Worm (Caenorhabditis elegans) whole organism, early embryonic: ENCODE data around the gene piki-1.

Experiments
- B0310.2 ChIP-seq: sonication (generic microtip); optimal IDR thresholded peaks from 2 replicates; lab custom pipeline; 2016; ENCODE audit warnings: mild to moderate bottlenecking, missing genetic modification characterization, missing compliant biosample characterization
- F13C5.2 ChIP-seq: sonication (generic microtip); optimal IDR thresholded peaks from 2 replicates; lab custom pipeline; 2017; ENCODE audit warnings: mild to moderate bottlenecking, missing genetic modification characterization, inconsistent platforms, missing compliant biosample characterization
- aly-1 ChIP-seq: sonication (generic microtip); optimal IDR thresholded peaks from 2 replicates; lab custom pipeline; 2016; ENCODE audit warnings: missing genetic modification characterization, missing compliant biosample characterization
- ama-1 ChIP-seq: fragments of 150-350 bp; optimal IDR thresholded peaks from 2 replicates; lab custom pipeline; 2014
- ceh-13 ChIP-seq: fragments of 200-800 bp; sonication (Bioruptor generic); optimal IDR thresholded peaks from 2 replicates; lab custom pipeline; 2018; ENCODE audit warnings: mild to moderate bottlenecking, missing genetic modification characterization, missing compliant biosample characterization
- ceh-36 ChIP-seq: sonication (generic microtip); optimal IDR thresholded peaks from 2 replicates; lab custom pipeline; 2016; ENCODE audit warnings: missing genetic modification characterization, inconsistent platforms, missing compliant biosample characterization
- ets-7 ChIP-seq: sonication (generic microtip); optimal IDR thresholded peaks from 2 replicates; lab custom pipeline; 2016; ENCODE audit warnings: missing genotype, missing genetic modification characterization, missing compliant biosample characterization
- flt-1 ChIP-seq: fragments of 200-800 bp; sonication (Bioruptor generic); IDR thresholded peaks from 2 replicates; pipeline ENCODE4 v1.3.6; 2022; ENCODE audit warnings: missing genetic modification characterization, missing compliant biosample characterization
- hmbx-1 ChIP-seq: sonication (generic microtip); optimal IDR thresholded peaks from 2 replicates; lab custom pipeline; 2016; ENCODE audit warnings: mild to moderate bottlenecking, missing genetic modification characterization, missing compliant biosample characterization
- hmg-4 ChIP-seq: fragments of 200-800 bp; sonication (Bioruptor generic); optimal IDR thresholded peaks from 2 replicates; lab custom pipeline; 2018; ENCODE audit warnings: mild to moderate bottlenecking, missing genetic modification characterization, missing compliant biosample characterization
- hnd-1 ChIP-seq: sonication (generic microtip); optimal IDR thresholded peaks from 2 replicates; lab custom pipeline; 2016; ENCODE audit warnings: missing genetic modification characterization, missing compliant biosample characterization
- pes-1 ChIP-seq: fragments of 200-800 bp; sonication (Bioruptor generic); IDR thresholded peaks from 2 replicates; pipeline ENCODE4 v1.3.6; 2022; ENCODE audit warnings: missing genetic modification reagents, missing genetic modification characterization, missing compliant biosample characterization
- scrt-1 ChIP-seq: fragments of 200-800 bp; sonication (Bioruptor generic); IDR thresholded peaks from 2 replicates; pipeline ENCODE4 v1.3.6; 2022; ENCODE audit warnings: missing genetic modification characterization, missing compliant biosample characterization
- sea-1 ChIP-seq: fragments of 200-800 bp; sonication (Bioruptor generic); conservative IDR thresholded peaks from 2 replicates; pipeline ENCODE4 v1.3.6; 2022; ENCODE audit warnings: missing genetic modification characterization, missing compliant biosample characterization
- tbx-11 ChIP-seq: fragments of 200-800 bp; sonication (Bioruptor generic); IDR thresholded peaks from 2 replicates; pipeline ENCODE4 v1.3.6; 2022; ENCODE audit warnings: missing genetic modification characterization, missing compliant biosample characterization
- tbx-37 ChIP-seq: fragments of 200-800 bp; sonication (Bioruptor generic); conservative IDR thresholded peaks from 2 replicates; pipeline ENCODE4 v1.3.6; 2022; ENCODE audit warnings: missing genetic modification reagents, missing genetic modification characterization, missing compliant biosample characterization
- tra-4 ChIP-seq: sonication (generic microtip); optimal IDR thresholded peaks from 2 replicates; lab custom pipeline; 2017; ENCODE audit warnings: missing genetic modification characterization, missing compliant biosample characterization

The piki-1 gene

DNA sequence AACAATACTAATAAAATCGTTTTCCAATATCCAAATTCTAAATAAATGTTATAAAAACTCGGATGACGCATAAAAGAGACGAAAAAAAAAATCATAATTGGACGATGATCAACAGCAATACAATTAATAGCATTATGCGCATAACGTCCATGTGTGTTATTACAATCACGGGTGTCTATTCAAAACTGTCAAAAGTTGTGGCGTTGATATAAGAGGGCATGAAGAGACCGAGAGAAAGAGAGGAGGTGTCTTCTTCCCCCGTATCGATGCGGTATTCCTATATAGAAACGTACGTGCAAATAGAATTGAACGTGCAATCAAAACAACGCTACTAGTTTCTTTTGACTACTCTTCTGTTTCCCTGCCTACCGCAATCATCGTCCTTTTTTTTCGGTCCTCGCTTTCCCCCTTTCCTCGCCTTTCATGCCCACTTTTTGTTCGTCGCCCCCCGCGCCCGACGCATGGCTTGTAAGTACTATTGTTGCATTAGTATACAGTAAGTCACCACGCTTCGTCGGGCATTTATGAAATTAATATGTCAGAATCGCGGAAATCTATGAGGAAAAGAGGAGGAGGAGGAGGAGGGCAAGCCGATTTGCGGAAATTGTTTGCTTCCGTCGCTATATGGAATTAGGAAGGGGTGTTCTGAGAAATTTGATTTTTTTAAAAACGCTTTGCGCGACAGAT lies 24.2 kb downstream of the piki-1 start:
- no peak for TF ChIP-seq tra-4
- no peak for TF ChIP-seq aly-1 (tag; lab: Kevin White, UChicago)
- TF ChIP-seq hnd-1 (tag; lab: Kevin White, UChicago) = no peak
- TF ChIP-seq scrt-1 = no peak
- no peak for TF ChIP-seq hmg-4 (GFP tag; lab: Kevin White, UChicago)
- TF ChIP-seq ets-7 = no peak
- no peak for TF ChIP-seq sea-1 (GFP tag; lab: Robert Waterston, UW)
- TF ChIP-seq tbx-11 (GFP tag; lab: Robert Waterston, UW) = no peak
- TF ChIP-seq ceh-13 (GFP tag; lab: Kevin White, UChicago) = no peak
- TF ChIP-seq pes-1 (GFP tag; lab: Robert Waterston, UW) = no peak
- TF ChIP-seq tbx-37 (GFP tag; lab: Robert Waterston, UW) = no peak
- TF ChIP-seq ceh-36 (tag; lab: Kevin White, UChicago) = no peak
- TF ChIP-seq ama-1 = no peak
- TF ChIP-seq flt-1 (GFP tag; lab: Robert Waterston, UW) = no peak
- no peak for TF ChIP-seq B0310.2 (tag; lab: Kevin White, UChicago)
- no peak for TF ChIP-seq hmbx-1 (tag; lab: Kevin White, UChicago)
- TF ChIP-seq F13C5.2 = no peak

DNA sequence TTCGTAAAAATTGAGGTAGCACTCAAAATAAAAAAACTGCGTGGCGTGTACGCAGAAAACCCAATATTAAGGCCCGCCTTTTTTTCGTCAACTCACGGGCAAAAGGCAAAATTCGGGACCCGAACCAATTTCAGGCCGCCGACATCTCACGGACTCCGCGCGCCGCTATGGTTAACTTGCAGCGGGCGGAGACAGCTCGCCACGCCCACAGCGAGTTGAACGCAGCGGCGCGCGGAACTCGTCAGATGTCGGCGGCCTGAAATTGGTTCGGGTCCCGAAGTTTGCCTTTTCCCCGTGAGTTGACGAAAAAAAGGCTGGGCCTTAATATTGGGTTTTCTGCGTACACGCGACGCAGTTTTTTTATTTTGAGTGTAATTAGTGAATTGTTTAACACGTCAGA lies 25.1 kb downstream of the piki-1 start:
- TF ChIP-seq pes-1 (GFP tag; lab: Robert Waterston, UW) (0 out of 2 replicates have a peak, but pooled peaks have one; percentile 32), ama-1 (no peak)

- no peak for TF ChIP-seq tbx-37 (GFP tag; lab: Robert Waterston, UW)
- no peak for TF ChIP-seq ceh-36 (tag; lab: Kevin White, UChicago)
- TF ChIP-seq hmbx-1 (tag; lab: Kevin White, UChicago) = no peak
- no peak for TF ChIP-seq aly-1 (tag; lab: Kevin White, UChicago)
- no peak for TF ChIP-seq ama-1
- no peak for TF ChIP-seq ets-7
- no peak for TF ChIP-seq sea-1 (GFP tag; lab: Robert Waterston, UW)
Measured at ce11 chrX:15215272-15215671, 30.9 kb downstream of the piki-1 start.

DNA sequence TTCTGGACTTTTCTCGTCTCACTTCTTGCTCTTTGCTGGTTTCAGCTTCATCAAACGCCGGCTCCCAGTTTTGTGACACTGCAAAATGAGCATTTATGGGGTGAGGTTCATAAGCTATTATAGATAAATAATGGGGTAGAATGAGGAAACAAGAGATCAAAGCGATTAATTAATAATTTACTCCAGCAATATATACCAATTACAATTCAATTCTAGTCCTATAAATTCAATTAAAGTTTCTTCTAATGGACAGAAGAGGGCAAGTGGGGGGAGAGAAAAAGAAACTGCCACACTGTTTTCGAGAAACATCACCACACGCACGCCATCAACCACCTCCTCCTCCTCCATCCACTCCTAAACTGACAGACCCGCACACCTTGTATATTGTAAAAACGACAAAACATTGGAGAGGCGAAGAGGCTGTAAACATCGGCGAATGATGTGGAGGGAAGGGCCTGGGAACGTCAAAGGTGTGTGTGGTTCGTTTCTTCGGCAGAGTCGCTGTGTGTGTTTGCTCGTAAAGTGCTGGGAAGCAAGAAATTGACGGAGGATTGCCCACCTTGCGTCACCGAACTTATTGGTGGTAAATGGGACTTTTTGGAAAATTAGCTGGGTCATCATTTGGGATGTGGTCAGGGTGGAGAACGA lies 32.9 kb downstream of the piki-1 start, which contains the start of the genes H03A11.13 and famk-1:
Gene H03A11.13, minus strand, starts transcription at position 51 of the 648 bp plus-strand sequence.
Gene famk-1, minus strand, starts transcription at position 78 of the 648 bp plus-strand sequence.
- no peak for TF ChIP-seq ceh-36 (tag; lab: Kevin White, UChicago)
- no peak for TF ChIP-seq hmg-4 (GFP tag; lab: Kevin White, UChicago)
- no peak for TF ChIP-seq tbx-37 (GFP tag; lab: Robert Waterston, UW)
- TF ChIP-seq flt-1 (GFP tag; lab: Robert Waterston, UW) = no peak
- TF ChIP-seq hnd-1 (tag; lab: Kevin White, UChicago) = no peak
- no peak for TF ChIP-seq aly-1 (tag; lab: Kevin White, UChicago)
- no peak for TF ChIP-seq hmbx-1 (tag; lab: Kevin White, UChicago)
- no peak for TF ChIP-seq ets-7
- TF ChIP-seq scrt-1 = no peak
- no peak for TF ChIP-seq tra-4
- TF ChIP-seq B0310.2 (tag; lab: Kevin White, UChicago) = no peak
- no peak for TF ChIP-seq ama-1
- TF ChIP-seq tbx-11 (GFP tag; lab: Robert Waterston, UW) = no peak
- no peak for TF ChIP-seq sea-1 (GFP tag; lab: Robert Waterston, UW)
- no peak for TF ChIP-seq pes-1 (GFP tag; lab: Robert Waterston, UW)
- TF ChIP-seq F13C5.2 = no peak
- no peak for TF ChIP-seq ceh-13 (GFP tag; lab: Kevin White, UChicago)

DNA sequence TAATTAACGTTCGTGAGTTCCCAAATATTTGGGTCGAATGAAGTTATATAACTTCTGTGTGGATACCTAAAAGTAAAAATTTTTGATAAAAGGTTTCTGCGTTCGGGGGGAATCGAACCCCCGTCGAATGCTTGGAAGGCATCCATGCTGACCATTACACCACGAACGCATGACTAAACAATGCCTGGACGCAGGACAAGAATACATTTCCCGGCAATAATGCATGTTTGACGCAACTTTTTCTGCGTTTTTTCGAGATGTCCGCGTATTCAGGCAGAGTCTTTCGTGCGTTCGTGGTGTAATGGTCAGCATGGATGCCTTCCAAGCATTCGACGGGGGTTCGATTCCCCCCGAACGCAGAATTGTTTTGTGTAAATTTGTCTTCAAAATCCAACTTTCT lies 45.5 kb downstream of the piki-1 start:
- TF ChIP-seq ama-1 (no peak), flt-1 (GFP tag; lab: Robert Waterston, UW) (peak; percentile 36; the same call in 1 of the 2 replicates), sea-1 (GFP tag; lab: Robert Waterston, UW) (peak; percentile 70; the same call in 1 of the 2 replicates), pes-1 (GFP tag; lab: Robert Waterston, UW) (peak; percentile 70), tbx-37 (GFP tag; lab: Robert Waterston, UW) (0 out of 2 replicates have a peak, but pooled peaks have one; percentile 43), hnd-1 (tag; lab: Kevin White, UChicago) (no peak), scrt-1 (no peak; the same call in 1 of the 2 replicates), tbx-11 (GFP tag; lab: Robert Waterston, UW) (0 out of 2 replicates have a peak, but pooled peaks have one; percentile 55)

ce11 chrX:15200146-15200545 lies 46.1 kb downstream of the piki-1 start:
- TF ChIP-seq tbx-37 (GFP tag; lab: Robert Waterston, UW) (no peak), ets-7 (no peak), ceh-36 (tag; lab: Kevin White, UChicago) (no peak), tbx-11 (GFP tag; lab: Robert Waterston, UW) (no peak), scrt-1 (no peak), pes-1 (GFP tag; lab: Robert Waterston, UW) (no peak), sea-1 (GFP tag; lab: Robert Waterston, UW) (no peak), F13C5.2 (no peak), aly-1 (tag; lab: Kevin White, UChicago) (no peak), tra-4 (no peak), B0310.2 (tag; lab: Kevin White, UChicago) (no peak), ceh-13 (GFP tag; lab: Kevin White, UChicago) (no peak), hmg-4 (GFP tag; lab: Kevin White, UChicago) (no peak), hmbx-1 (tag; lab: Kevin White, UChicago) (no peak), ama-1 (no peak)

DNA sequence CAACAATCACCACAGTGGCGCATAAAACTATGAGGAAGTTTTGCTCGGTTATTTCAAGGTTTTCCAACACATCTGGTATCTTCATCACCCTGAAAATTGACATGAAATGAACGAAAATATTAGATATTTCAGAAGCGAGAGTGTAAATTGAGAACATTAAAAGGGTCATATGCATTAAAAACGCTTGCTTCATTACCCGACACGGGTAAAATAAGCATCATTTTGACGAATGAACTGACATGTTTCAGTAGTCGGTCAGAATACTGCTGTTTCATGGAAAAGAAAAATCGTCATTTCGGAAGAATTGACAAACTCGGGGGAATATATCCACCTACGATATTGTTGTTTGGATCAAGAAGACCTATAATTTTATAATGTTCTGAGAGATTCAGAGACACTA lies 47.1 kb downstream of the piki-1 start, which contains the start of gene snt-7:
Gene snt-7, minus strand, starts transcription at position 101 of the 400 bp plus-strand sequence.
- TF ChIP-seq F13C5.2 = no peak
- TF ChIP-seq aly-1 (tag; lab: Kevin White, UChicago) = no peak
- no peak for TF ChIP-seq ama-1
- no peak for TF ChIP-seq sea-1 (GFP tag; lab: Robert Waterston, UW)
- TF ChIP-seq hmbx-1 (tag; lab: Kevin White, UChicago) = no peak
- TF ChIP-seq tbx-11 (GFP tag; lab: Robert Waterston, UW) = no peak
- no peak for TF ChIP-seq flt-1 (GFP tag; lab: Robert Waterston, UW)
- no peak for TF ChIP-seq tra-4
- no peak for TF ChIP-seq B0310.2 (tag; lab: Kevin White, UChicago)
- TF ChIP-seq hnd-1 (tag; lab: Kevin White, UChicago) = no peak
- no peak for TF ChIP-seq tbx-37 (GFP tag; lab: Robert Waterston, UW)
- no peak for TF ChIP-seq hmg-4 (GFP tag; lab: Kevin White, UChicago)
- no peak for TF ChIP-seq ceh-36 (tag; lab: Kevin White, UChicago)
- no peak for TF ChIP-seq ets-7
- no peak for TF ChIP-seq ceh-13 (GFP tag; lab: Kevin White, UChicago)
- no peak for TF ChIP-seq pes-1 (GFP tag; lab: Robert Waterston, UW)
